Worm (Caenorhabditis elegans) whole organism, late embryonic: ENCODE measurements around the gene B0432.1.

Experiments
- C08G9.2 ChIP-seq: sonication (generic microtip); optimal IDR thresholded peaks from 2 replicates; lab custom pipeline; 2016; ENCODE audit warnings: mild to moderate bottlenecking, missing genetic modification characterization, moderate library complexity, missing compliant biosample characterization
- K09A11.1 ChIP-seq: sonication (generic microtip); optimal IDR thresholded peaks from 2 replicates; lab custom pipeline; 2017; ENCODE audit warnings: antibody characterized with exemption, mild to moderate bottlenecking, missing genetic modification characterization, missing compliant biosample characterization; ENCODE audit not compliant: insufficient read depth
- T23F11.4 ChIP-seq: fragments of 200-800 bp; sonication (Bioruptor generic); optimal IDR thresholded peaks from 2 replicates; lab custom pipeline; 2018; ENCODE audit warnings: mild to moderate bottlenecking, missing genetic modification characterization, missing compliant biosample characterization
- ama-1 ChIP-seq: fragments of 150-350 bp; optimal IDR thresholded peaks from 2 replicates; lab custom pipeline; 2014
- ceh-22 ChIP-seq: sonication (generic microtip); optimal IDR thresholded peaks from 2 replicates; lab custom pipeline; 2017; ENCODE audit warnings: missing biosample characterization, missing genetic modification characterization
- ceh-31 ChIP-seq: sonication (generic microtip); optimal IDR thresholded peaks from 2 replicates; lab custom pipeline; 2016; ENCODE audit warnings: missing genetic modification characterization, missing compliant biosample characterization
- ceh-34 ChIP-seq: sonication (generic microtip); optimal IDR thresholded peaks from 2 replicates; lab custom pipeline; 2016; ENCODE audit warnings: mild to moderate bottlenecking, missing genetic modification characterization, missing compliant biosample characterization
- ceh-9 ChIP-seq: sonication (generic microtip); optimal IDR thresholded peaks from 2 replicates; lab custom pipeline; 2016; ENCODE audit warnings: mild to moderate bottlenecking, missing genetic modification characterization, inconsistent platforms, missing compliant biosample characterization
- eyg-1 ChIP-seq: sonication (generic microtip); optimal IDR thresholded peaks from 2 replicates; lab custom pipeline; 2016; ENCODE audit warnings: missing genotype, missing genetic modification characterization, missing compliant biosample characterization
- gmeb-2 ChIP-seq: sonication (generic microtip); optimal IDR thresholded peaks from 2 replicates; lab custom pipeline; 2016; ENCODE audit warnings: missing genetic modification characterization, inconsistent platforms, missing compliant biosample characterization
- lin-11 ChIP-seq: fragments of 200-800 bp; sonication (Bioruptor generic); optimal IDR thresholded peaks from 2 replicates; lab custom pipeline; 2018; ENCODE audit warnings: mild to moderate bottlenecking, missing genetic modification characterization, missing compliant biosample characterization
- pat-9 ChIP-seq: fragments of 200-800 bp; sonication (Bioruptor generic); optimal IDR thresholded peaks from 2 replicates; lab custom pipeline; 2018; ENCODE audit warnings: mild to moderate bottlenecking, missing genetic modification characterization, moderate library complexity, missing compliant biosample characterization
- pha-4 ChIP-seq: fragments of 150-350 bp; optimal IDR thresholded peaks from 2 replicates; lab custom pipeline; 2018; ENCODE audit warnings: missing biosample characterization, missing genetic modification reagents, missing genetic modification characterization
- sox-2 ChIP-seq: fragments of 200-800 bp; sonication (Bioruptor generic); IDR thresholded peaks from 2 replicates; pipeline ENCODE4 v1.3.6; 2022; ENCODE audit warnings: missing genetic modification reagents, missing genetic modification characterization, missing compliant biosample characterization

DNA sequence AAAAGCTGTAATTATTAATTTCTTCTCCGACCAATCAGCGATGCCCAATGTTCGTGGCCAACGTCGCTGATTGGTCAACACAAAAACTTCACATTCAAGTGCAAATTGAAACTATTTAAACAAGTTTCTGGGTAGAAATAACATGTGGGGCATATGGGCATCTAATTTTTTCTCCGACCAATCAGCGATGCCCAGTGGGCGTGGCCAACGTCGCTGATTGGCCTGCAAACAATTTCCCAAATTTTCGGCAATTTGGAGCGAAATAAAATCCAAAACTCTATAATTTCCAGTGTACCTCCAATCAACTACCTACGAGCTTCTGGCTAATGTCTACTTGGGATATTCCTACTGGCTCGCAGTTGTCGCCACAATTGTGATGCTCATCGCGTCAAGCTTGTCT, 44.1 kb downstream of the B0432.1 start:
- TF ChIP-seq eyg-1 (tag; lab: Kevin White, UChicago) (no peak), lin-11 (no peak), pat-9 (no peak), sox-2 (GFP tag; lab: Robert Waterston, UW) (no peak), ceh-34 (tag; lab: Kevin White, UChicago) (no peak), ceh-22 (tag; lab: Kevin White, UChicago) (no peak), ceh-9 (tag; lab: Kevin White, UChicago) (no peak), ama-1 (no peak), K09A11.1 (no peak), C08G9.2 (tag; lab: Kevin White, UChicago) (no peak), ceh-31 (no peak), T23F11.4 (GFP tag; lab: Kevin White, UChicago) (no peak), gmeb-2 (tag; lab: Kevin White, UChicago) (no peak), pha-4 (tag; lab: Kevin White, UChicago) (no peak)
